Worm (Caenorhabditis elegans): ENCODE results near the gene ptp-1.

Gene ptp-1

ce11 chrIII:3650677-3651315 is 60.3 kb downstream of the ptp-1 start, which contains the start of the genes madf-8 and gsr-1 (continued):
- no peak for TF ChIP-seq nfya-1 (tag; optimal IDR thresholded peaks at IDR 0.05; ENCODE audit: borderline replicate concordance, insufficient read depth)
- no peak for TF ChIP-seq B0019.2 (GFP tag; conservative IDR thresholded peaks at IDR 0.05)
- TF ChIP-seq Y95B8A.8 (GFP tag; IDR thresholded peaks at IDR 0.05): no peak
- no peak for TF ChIP-seq sdz-38 (tag; optimal IDR thresholded peaks at IDR 0.05)
- peak; percentile 16 for TF ChIP-seq xnd-1 (tag; optimal IDR thresholded peaks at IDR 0.05)
- TF ChIP-seq nfya-2 (GFP tag; IDR thresholded peaks at IDR 0.05): no peak
- peak; percentile 27; the same call in 1 of the 2 replicates for TF ChIP-seq mcd-1 (GFP tag; IDR thresholded peaks at IDR 0.05)
- no peak for TF ChIP-seq let-526 (GFP tag; IDR thresholded peaks at IDR 0.05)
- no peak for TF ChIP-seq ets-4 (GFP tag; optimal IDR thresholded peaks at IDR 0.05)
- TF ChIP-seq hlh-26 (GFP tag; conservative IDR thresholded peaks at IDR 0.05): no peak
- TF ChIP-seq snpc-4 (GFP tag; optimal IDR thresholded peaks at IDR 0.05): no peak
- TF ChIP-seq snpc-4 (tag; optimal IDR thresholded peaks at IDR 0.05): no peak
- no peak for TF ChIP-seq lir-1 (GFP tag; conservative IDR thresholded peaks at IDR 0.05)
- no peak for TF ChIP-seq ztf-6 (GFP tag; IDR thresholded peaks at IDR 0.05)
- TF ChIP-seq F37B4.10 (GFP tag; IDR thresholded peaks at IDR 0.05): no peak
- no peak for TF ChIP-seq C17E4.6 (GFP tag; IDR thresholded peaks at IDR 0.05)
- 0 out of 2 replicates have a peak, but pooled peaks have one; percentile 21 for TF ChIP-seq madf-8 (GFP tag; conservative IDR thresholded peaks at IDR 0.05)
- no peak for TF ChIP-seq somi-1 (GFP tag; optimal IDR thresholded peaks at IDR 0.05)
- TF ChIP-seq tbx-9 (tag; optimal IDR thresholded peaks at IDR 0.05; ENCODE audit: borderline replicate concordance): no peak
- no peak for TF ChIP-seq sea-2 (GFP tag; IDR thresholded peaks at IDR 0.05)
- TF ChIP-seq hmg-20 (GFP tag; IDR thresholded peaks at IDR 0.05): no peak
- TF ChIP-seq hmg-1.2 (GFP tag; IDR thresholded peaks at IDR 0.05): no peak; the same call in 1 of the 2 replicates
- TF ChIP-seq tbp1 (GFP tag; optimal IDR thresholded peaks at IDR 0.05): no peak
- peak; percentile 34 for TF ChIP-seq lsl-1 (GFP tag; optimal IDR thresholded peaks at IDR 0.05)
- peak; percentile 17 for TF ChIP-seq ZK185.1 (tag; optimal IDR thresholded peaks at IDR 0.05; ENCODE audit: poor library complexity, severe bottlenecking)
- TF ChIP-seq F55B11.4 (tag; optimal IDR thresholded peaks at IDR 0.05; ENCODE audit: borderline replicate concordance, insufficient read depth): no peak
- TF ChIP-seq lsy-27 (tag; optimal IDR thresholded peaks at IDR 0.05; ENCODE audit: borderline replicate concordance, insufficient read depth): no peak
- peak; percentile 45 for TF ChIP-seq lin-54 (GFP tag; optimal IDR thresholded peaks at IDR 0.05)
- no peak for TF ChIP-seq ceh-27 (GFP tag; optimal IDR thresholded peaks at IDR 0.05)
- no peak for TF ChIP-seq hrde-1 (tag; optimal IDR thresholded peaks at IDR 0.05; ENCODE audit: borderline replicate concordance)
- TF ChIP-seq ztf-18 (tag; optimal IDR thresholded peaks at IDR 0.05): no peak
- no peak for TF ChIP-seq athp-1 (tag; optimal IDR thresholded peaks at IDR 0.05)
- peak; percentile 45; the same call in 1 of the 2 replicates for TF ChIP-seq dox-1 (GFP tag; IDR thresholded peaks at IDR 0.05)
- TF ChIP-seq F57A8.1 (GFP tag; optimal IDR thresholded peaks at IDR 0.05): no peak
- no peak for TF ChIP-seq ekl-4 (GFP tag; IDR thresholded peaks at IDR 0.05)
- TF ChIP-seq F33H1.4 (GFP tag; IDR thresholded peaks at IDR 0.05): 0 out of 2 replicates have a peak, but pooled peaks have one; percentile 12
- no peak for TF ChIP-seq snpc-1.1 (tag; optimal IDR thresholded peaks at IDR 0.05; ENCODE audit: insufficient read depth)
- TF ChIP-seq aptf-3 (GFP tag; IDR thresholded peaks at IDR 0.05): no peak
- no peak for TF ChIP-seq F57C9.4 (tag; optimal IDR thresholded peaks at IDR 0.05)
- TF ChIP-seq ceh-40 (GFP tag; IDR thresholded peaks at IDR 0.05): no peak
- no peak for TF ChIP-seq madf-3 (GFP tag; IDR thresholded peaks at IDR 0.05)
- TF ChIP-seq T07F8.4 (tag; optimal IDR thresholded peaks at IDR 0.05): no peak
- no peak for TF ChIP-seq fkh-3 (tag; optimal IDR thresholded peaks at IDR 0.05)
- TF ChIP-seq pbrm-1 (GFP tag; IDR thresholded peaks at IDR 0.05): no peak
- TF ChIP-seq ama-1 (optimal IDR thresholded peaks at IDR 0.05): no peak
- no peak for TF ChIP-seq ama-1 (GFP tag; optimal IDR thresholded peaks at IDR 0.05)
- no peak for TF ChIP-seq atf-7 (tag; optimal IDR thresholded peaks at IDR 0.05)
- TF ChIP-seq repo-1 (tag; optimal IDR thresholded peaks at IDR 0.05): no peak
